Worm (Caenorhabditis elegans) whole organism, mixed stage, embryonic: ENCODE results near the gene rps-25.

Experiments
- M03D4.4 ChIP-seq: sonication (generic microtip); optimal IDR thresholded peaks from 2 replicates; lab custom pipeline; 2017; ENCODE audit warnings: mild to moderate bottlenecking, missing genetic modification characterization, missing compliant biosample characterization
- bed-3 ChIP-seq: fragments of 200-800 bp; sonication (Bioruptor generic); optimal IDR thresholded peaks from 3 replicates; lab custom pipeline; 2018; ENCODE audit warnings: mild to moderate bottlenecking, missing genetic modification characterization, moderate library complexity, missing compliant biosample characterization
- blmp-1 ChIP-seq: fragments of 150-350 bp; optimal IDR thresholded peaks from 2 replicates; lab custom pipeline; 2014; ENCODE audit warnings: missing biosample characterization, missing genetic modification characterization
- ceh-39 ChIP-seq: fragments of 150-350 bp; optimal IDR thresholded peaks from 2 replicates; lab custom pipeline; 2014; ENCODE audit warnings: missing biosample characterization, missing genetic modification characterization
- ceh-43 ChIP-seq: fragments of 200-800 bp; sonication (Bioruptor generic); optimal IDR thresholded peaks from 2 replicates; lab custom pipeline; 2018; ENCODE audit warnings: mild to moderate bottlenecking, missing genetic modification characterization, moderate library complexity, missing compliant biosample characterization
- ceh-83 ChIP-seq: fragments of 200-800 bp; sonication (Bioruptor generic); optimal IDR thresholded peaks from 2 replicates; lab custom pipeline; 2018; ENCODE audit warnings: mild to moderate bottlenecking, missing genetic modification characterization, missing compliant biosample characterization
- ces-1 ChIP-seq: fragments of 150-350 bp; optimal IDR thresholded peaks from 2 replicates; lab custom pipeline; 2014; ENCODE audit warnings: missing biosample characterization, missing genetic modification reagents, missing genetic modification characterization
- cnd-1 ChIP-seq: fragments of 200-800 bp; sonication (Bioruptor generic); optimal IDR thresholded peaks from 2 replicates; lab custom pipeline; 2018; ENCODE audit warnings: mild to moderate bottlenecking, missing genetic modification characterization, missing compliant biosample characterization
- drap-1 ChIP-seq: fragments of 200-800 bp; sonication (Bioruptor generic); optimal IDR thresholded peaks from 3 replicates; lab custom pipeline; 2018; ENCODE audit warnings: mild to moderate bottlenecking, missing genetic modification characterization, missing compliant biosample characterization
- elt-1 ChIP-seq: sonication (generic microtip); optimal IDR thresholded peaks from 2 replicates; lab custom pipeline; 2017; ENCODE audit warnings: missing genetic modification characterization, mild to moderate bottlenecking, missing compliant biosample characterization, antibody characterized with exemption, moderate library complexity, borderline replicate concordance; ENCODE audit not compliant: insufficient read depth
- elt-3 ChIP-seq: fragments of 150-350 bp; optimal IDR thresholded peaks from 2 replicates; lab custom pipeline; 2014; ENCODE audit warnings: missing biosample characterization, missing genetic modification characterization
- flh-1 ChIP-seq: fragments of 200-800 bp; sonication (Bioruptor generic); optimal IDR thresholded peaks from 2 replicates; lab custom pipeline; 2018; ENCODE audit warnings: mild to moderate bottlenecking, missing genetic modification characterization, moderate library complexity, missing compliant biosample characterization
- ham-2 ChIP-seq: fragments of 200-800 bp; sonication (Bioruptor generic); optimal IDR thresholded peaks from 2 replicates; lab custom pipeline; 2018; ENCODE audit warnings: mild to moderate bottlenecking, missing genetic modification characterization, missing compliant biosample characterization
- hlh-1 ChIP-seq: fragments of 150-350 bp; optimal IDR thresholded peaks from 2 replicates; lab custom pipeline; 2014; ENCODE audit warnings: missing biosample characterization, missing genetic modification reagents, missing genetic modification characterization
- lin-13 ChIP-seq: fragments of 150-350 bp; optimal IDR thresholded peaks from 2 replicates; lab custom pipeline; 2014; ENCODE audit warnings: missing biosample characterization, missing genetic modification characterization
- lin-32 ChIP-seq: fragments of 200-800 bp; sonication (Bioruptor generic); optimal IDR thresholded peaks from 2 replicates; lab custom pipeline; 2018; ENCODE audit warnings: mild to moderate bottlenecking, missing genetic modification characterization, missing compliant biosample characterization
- lsy-2 ChIP-seq: fragments of 150-350 bp; optimal IDR thresholded peaks from 2 replicates; lab custom pipeline; 2014; ENCODE audit warnings: missing biosample characterization, missing genetic modification characterization
- mab-5 ChIP-seq: fragments of 150-350 bp; optimal IDR thresholded peaks from 2 replicates; lab custom pipeline; 2014; ENCODE audit warnings: missing biosample characterization, missing genetic modification characterization
- mep-1 ChIP-seq: fragments of 150-350 bp; optimal IDR thresholded peaks from 2 replicates; lab custom pipeline; 2017; ENCODE audit warnings: missing biosample characterization, missing genetic modification reagents, missing genetic modification characterization, inconsistent platforms
- mls-2 ChIP-seq: sonication (generic microtip); optimal IDR thresholded peaks from 2 replicates; lab custom pipeline; 2016; ENCODE audit warnings: mild to moderate bottlenecking, missing genetic modification characterization, moderate library complexity, missing compliant biosample characterization
- nhr-12 ChIP-seq: fragments of 150-350 bp; optimal IDR thresholded peaks from 2 replicates; lab custom pipeline; 2014; ENCODE audit warnings: missing biosample characterization, missing genetic modification characterization
- nhr-2 ChIP-seq: fragments of 150-350 bp; optimal IDR thresholded peaks from 2 replicates; lab custom pipeline; 2014; ENCODE audit warnings: missing biosample characterization, missing genetic modification characterization
- nhr-237 ChIP-seq: fragments of 150-350 bp; optimal IDR thresholded peaks from 2 replicates; lab custom pipeline; 2014; ENCODE audit warnings: missing biosample characterization, missing genetic modification characterization
- nhr-28 ChIP-seq: fragments of 150-350 bp; optimal IDR thresholded peaks from 2 replicates; lab custom pipeline; 2014; ENCODE audit warnings: missing biosample characterization, missing genetic modification characterization
- nhr-76 ChIP-seq: sonication (generic microtip); optimal IDR thresholded peaks from 2 replicates; lab custom pipeline; 2017; ENCODE audit warnings: missing biosample characterization, missing genetic modification characterization
- pha-4 ChIP-seq: fragments of 150-350 bp; optimal IDR thresholded peaks from 2 replicates; lab custom pipeline; 2018; ENCODE audit warnings: missing biosample characterization, missing genetic modification reagents, missing genetic modification characterization
- sem-2 ChIP-seq: fragments of 200-800 bp; sonication (Bioruptor generic); optimal IDR thresholded peaks from 2 replicates; lab custom pipeline; 2018; ENCODE audit warnings: mild to moderate bottlenecking, missing genetic modification characterization, missing compliant biosample characterization
- snpc-4 ChIP-seq: fragments of 150-350 bp; optimal IDR thresholded peaks from 2 replicates; lab custom pipeline; 2014; ENCODE audit warnings: missing biosample characterization, missing genetic modification characterization
- sptf-1 ChIP-seq: sonication (generic microtip); optimal IDR thresholded peaks from 2 replicates; lab custom pipeline; 2017; ENCODE audit warnings: mild to moderate bottlenecking, missing genetic modification characterization, moderate library complexity, missing compliant biosample characterization
- tbx-8 ChIP-seq: fragments of 200-800 bp; sonication (Bioruptor generic); optimal IDR thresholded peaks from 2 replicates; lab custom pipeline; 2018; ENCODE audit warnings: mild to moderate bottlenecking, missing genetic modification characterization, moderate library complexity, missing compliant biosample characterization
- unc-120 ChIP-seq: sonication (generic microtip); optimal IDR thresholded peaks from 2 replicates; lab custom pipeline; 2017; ENCODE audit warnings: missing genetic modification characterization, missing compliant biosample characterization; ENCODE audit not compliant: poor library complexity, severe bottlenecking
- unc-39 ChIP-seq: fragments of 150-350 bp; optimal IDR thresholded peaks from 2 replicates; lab custom pipeline; 2014; ENCODE audit warnings: missing biosample characterization, missing genetic modification characterization
- unc-62 ChIP-seq: fragments of 150-350 bp; optimal IDR thresholded peaks from 2 replicates; lab custom pipeline; 2014; ENCODE audit warnings: missing biosample characterization, missing genetic modification reagents, missing genetic modification characterization
- zip-8 ChIP-seq: fragments of 150-350 bp; optimal IDR thresholded peaks from 2 replicates; lab custom pipeline; 2014; ENCODE audit warnings: missing biosample characterization, missing genetic modification characterization
- ztf-11 ChIP-seq: fragments of 150-350 bp; optimal IDR thresholded peaks from 2 replicates; lab custom pipeline; 2014; ENCODE audit warnings: missing biosample characterization, missing genetic modification characterization

The rps-25 gene

DNA sequence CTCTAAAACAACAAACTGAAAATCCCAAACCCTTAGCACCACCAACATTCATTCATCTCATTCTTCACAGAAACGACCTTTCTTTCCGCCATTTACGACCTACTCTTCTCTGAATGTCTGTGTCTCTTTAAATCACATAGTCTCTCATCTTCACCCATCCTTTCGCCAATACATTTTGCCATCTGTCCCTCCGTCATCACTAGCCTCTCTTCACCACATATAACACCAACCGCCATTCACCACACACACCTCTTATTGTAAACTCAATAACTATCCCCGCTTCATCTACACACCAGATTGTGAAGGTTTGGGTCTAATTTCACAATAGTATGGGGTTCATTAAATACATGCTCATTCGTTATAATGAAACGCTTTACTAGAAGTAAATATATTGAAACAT is 23.1 kb upstream of the rps-25 start:
- TF ChIP-seq ces-1 (peak; percentile 80), unc-39 (peak; percentile 23), unc-62 (GFP tag; lab: Kevin White, UChicago) (peak; percentile 13), lin-32 (peak; percentile 25), elt-1 (tag; lab: Kevin White, UChicago) (no peak), hlh-1 (peak; percentile 65), mep-1 (peak; percentile 18), flh-1 (no peak), sem-2 (GFP tag; lab: Kevin White, UChicago) (no peak), ztf-11 (tag; lab: Kevin White, UChicago) (peak; percentile 48), nhr-12 (no peak), ceh-83 (GFP tag; lab: Kevin White, UChicago) (no peak), lsy-2 (tag; lab: Kevin White, UChicago) (no peak), ceh-43 (GFP tag; lab: Kevin White, UChicago) (no peak), bed-3 (GFP tag; lab: Kevin White, UChicago) (no peak), blmp-1 (tag; lab: Kevin White, UChicago) (no peak), cnd-1 (peak; percentile 88)
- TF ChIP-seq, all 35 proteins: peak for 8

- TF ChIP-seq cnd-1 (peak; percentile 92), mab-5 (tag; lab: Kevin White, UChicago) (no peak), ceh-39 (peak; percentile 9), ham-2 (GFP tag; lab: Kevin White, UChicago) (peak; percentile 85), nhr-28 (tag; lab: Kevin White, UChicago) (peak; percentile 57), zip-8 (tag; lab: Kevin White, UChicago) (no peak), unc-62 (GFP tag; lab: Kevin White, UChicago) (peak; percentile 39), nhr-76 (no peak), snpc-4 (tag; lab: Kevin White, UChicago) (no peak), lin-13 (tag; lab: Kevin White, UChicago) (no peak), pha-4 (tag; lab: Kevin White, UChicago) (peak; percentile 69), elt-1 (tag; lab: Kevin White, UChicago) (no peak), flh-1 (peak; percentile 61), M03D4.4 (tag; lab: Kevin White, UChicago) (peak; percentile 89), ceh-43 (GFP tag; lab: Kevin White, UChicago) (peak; percentile 67), blmp-1 (tag; lab: Kevin White, UChicago) (no peak), sptf-1 (tag; lab: Kevin White, UChicago) (peak; percentile 92), nhr-12 (no peak), sem-2 (GFP tag; lab: Kevin White, UChicago) (peak; percentile 79), ztf-11 (tag; lab: Kevin White, UChicago) (peak; percentile 27), lsy-2 (tag; lab: Kevin White, UChicago) (peak; percentile 19), ces-1 (peak; percentile 63), drap-1 (GFP tag; lab: Kevin White, UChicago) (peak; percentile 92), ceh-83 (GFP tag; lab: Kevin White, UChicago) (peak; percentile 91), nhr-2 (tag; lab: Kevin White, UChicago) (no peak), unc-39 (peak; percentile 24), lin-32 (peak; percentile 76), unc-120 (peak; percentile 97), tbx-8 (GFP tag; lab: Kevin White, UChicago) (peak; percentile 40), mls-2 (peak; percentile 86), mep-1 (peak; percentile 79), elt-3 (no peak), nhr-237 (tag; lab: Kevin White, UChicago) (no peak), bed-3 (GFP tag; lab: Kevin White, UChicago) (peak; percentile 67), hlh-1 (peak; percentile 39)
- TF ChIP-seq, all 35 proteins: peak for 24
These were observed 19.7 kb upstream of the rps-25 start for ce11 chrIV:5967035-5967499.

ce11 chrIV:5964286-5964685 is 16.9 kb upstream of the rps-25 start:
- TF ChIP-seq mls-2 (no peak), nhr-12 (no peak), unc-120 (no peak), mab-5 (tag; lab: Kevin White, UChicago) (no peak), drap-1 (GFP tag; lab: Kevin White, UChicago) (no peak), sptf-1 (tag; lab: Kevin White, UChicago) (no peak), ham-2 (GFP tag; lab: Kevin White, UChicago) (no peak), bed-3 (GFP tag; lab: Kevin White, UChicago) (no peak), lin-32 (no peak), ceh-39 (peak; percentile 28), mep-1 (no peak), zip-8 (tag; lab: Kevin White, UChicago) (no peak), blmp-1 (tag; lab: Kevin White, UChicago) (no peak), unc-62 (GFP tag; lab: Kevin White, UChicago) (peak; percentile 62), cnd-1 (no peak), nhr-237 (tag; lab: Kevin White, UChicago) (no peak), sem-2 (GFP tag; lab: Kevin White, UChicago) (no peak), snpc-4 (tag; lab: Kevin White, UChicago) (no peak), elt-1 (tag; lab: Kevin White, UChicago) (no peak), nhr-2 (tag; lab: Kevin White, UChicago) (peak; percentile 21), hlh-1 (peak; percentile 62)
